Fruit fly (Drosophila melanogaster): ENCODE measurements around the gene Spn100A.

DNA sequence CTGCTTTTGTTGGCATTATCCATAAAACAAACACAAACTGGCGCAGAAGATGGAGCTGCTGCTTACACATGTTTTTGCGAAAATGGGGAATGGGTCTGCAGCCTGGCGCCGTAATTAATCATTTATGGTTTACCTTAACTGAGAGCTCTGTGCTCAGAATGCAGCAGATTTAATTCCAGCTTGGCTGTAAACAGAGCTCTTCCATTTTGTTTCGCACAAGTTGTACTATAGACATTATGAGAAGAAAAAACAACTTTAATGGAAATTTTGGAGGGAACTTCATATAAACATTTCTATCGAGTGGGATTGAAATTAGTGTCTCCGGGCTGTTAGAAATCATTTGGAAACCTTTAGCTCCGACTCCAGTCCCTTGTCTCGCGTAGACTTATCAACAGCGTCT is 35.3 kb downstream of the Spn100A start, which contains the start of gene eIF4H2:
- TF ChIP-seq D1 (tag; optimal IDR thresholded peaks at IDR 0.05) (no peak), EcR (GFP tag; optimal IDR thresholded peaks at IDR 0.05) (no peak), CG10348 (GFP tag; IDR thresholded peaks at IDR 0.05) (no peak), CG17806 (tag; optimal IDR thresholded peaks at IDR 0.05) (no peak), CG32121 (GFP tag; IDR thresholded peaks at IDR 0.05) (no peak), CG14655 (GFP tag; optimal IDR thresholded peaks at IDR 0.05) (no peak)

Measured in whole organism, pupa.